Worm (Caenorhabditis elegans): ENCODE measurements around the gene nspb-10.
A peak's percentile ranks its signal among the peaks of the same experiment; 100 is the strongest.

nspb-10 gene

DNA sequence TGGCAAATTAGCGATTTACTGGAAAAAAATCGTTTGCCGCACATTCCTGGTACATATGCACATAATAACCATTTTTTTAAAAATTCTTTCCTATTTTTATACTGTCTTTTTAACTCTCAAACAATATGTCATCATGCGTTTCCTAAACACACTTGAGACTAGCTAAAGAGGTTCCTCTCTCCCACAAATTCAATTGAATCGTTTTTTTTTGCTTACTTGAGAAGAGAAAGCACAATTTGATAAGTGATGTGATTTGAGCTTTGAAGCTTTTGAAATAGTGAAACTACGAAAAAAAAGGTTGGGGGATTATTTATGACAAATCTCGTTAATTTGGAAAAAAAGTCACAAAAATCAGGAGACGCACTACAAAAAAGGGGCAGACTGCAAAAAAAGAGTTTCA, 33.0 kb downstream of the nspb-10 start:
- TF ChIP-seq hpl-2 (GFP tag; optimal IDR thresholded peaks at IDR 0.05) (no peak), fkh-10 (GFP tag; optimal IDR thresholded peaks at IDR 0.05) (peak; percentile 55)

DNA sequence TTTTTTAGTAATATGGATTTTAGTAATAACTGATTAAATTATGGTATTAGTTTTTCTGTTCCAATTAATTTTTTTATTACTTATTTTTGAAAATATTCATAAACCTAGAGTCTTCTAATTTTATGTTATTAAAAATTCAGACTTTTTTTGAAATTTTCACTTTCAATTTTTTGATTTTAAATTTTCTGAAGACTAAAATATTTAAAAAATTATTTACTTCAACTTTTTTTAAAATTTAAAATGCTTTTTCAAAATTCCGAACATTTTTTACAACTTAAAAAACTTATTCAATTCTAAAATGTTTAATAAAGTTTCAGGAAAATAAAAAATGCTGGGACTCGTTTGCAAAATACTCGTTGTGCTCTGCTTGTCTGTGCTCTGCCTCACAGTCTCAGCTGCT, 37.4 kb downstream of the nspb-10 start, which contains the start of gene nlp-41:
Gene nlp-41 (plus strand): TSS at position 301 of the 400 bp plus-strand sequence.
- TF ChIP-seq aha-1 (tag; optimal IDR thresholded peaks at IDR 0.05) (no peak), sptf-1 (tag; optimal IDR thresholded peaks at IDR 0.05) (no peak), nhr-237 (tag; optimal IDR thresholded peaks at IDR 0.05) (no peak), C16A3.4 (tag; optimal IDR thresholded peaks at IDR 0.05) (no peak), lin-15B (tag; optimal IDR thresholded peaks at IDR 0.05) (no peak), mef-2 (tag; optimal IDR thresholded peaks at IDR 0.05) (no peak), nhr-20 (tag; optimal IDR thresholded peaks at IDR 0.05) (no peak)

DNA sequence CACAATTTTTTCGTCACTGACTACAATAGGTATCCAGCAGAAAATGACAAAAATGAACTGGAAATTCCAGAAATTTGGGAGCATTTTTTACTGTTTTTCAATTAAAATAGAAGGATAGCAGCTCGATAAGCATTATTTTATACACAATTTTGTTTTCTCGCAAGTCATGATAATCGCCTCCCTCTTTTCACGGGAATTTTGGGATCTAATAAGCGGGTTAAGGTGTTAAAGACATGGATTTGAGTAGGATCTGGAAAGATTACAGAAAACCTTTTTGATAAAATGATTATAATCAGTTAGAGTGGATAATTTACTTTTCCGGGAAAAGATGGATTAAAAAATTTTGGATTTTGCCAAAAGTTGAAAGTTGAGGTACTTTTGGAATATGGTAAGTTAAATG, 39.4 kb downstream of the nspb-10 start, which contains the start of gene gcy-29:
Gene gcy-29 (minus strand): TSS at position 101 of the 400 bp plus-strand sequence.
- peak; percentile 81 for TF ChIP-seq dsc-1 (tag; optimal IDR thresholded peaks at IDR 0.05)
- TF ChIP-seq zag-1 (tag; optimal IDR thresholded peaks at IDR 0.05): no peak
- peak; percentile 28 for TF ChIP-seq egl-13 (tag; optimal IDR thresholded peaks at IDR 0.05)

DNA sequence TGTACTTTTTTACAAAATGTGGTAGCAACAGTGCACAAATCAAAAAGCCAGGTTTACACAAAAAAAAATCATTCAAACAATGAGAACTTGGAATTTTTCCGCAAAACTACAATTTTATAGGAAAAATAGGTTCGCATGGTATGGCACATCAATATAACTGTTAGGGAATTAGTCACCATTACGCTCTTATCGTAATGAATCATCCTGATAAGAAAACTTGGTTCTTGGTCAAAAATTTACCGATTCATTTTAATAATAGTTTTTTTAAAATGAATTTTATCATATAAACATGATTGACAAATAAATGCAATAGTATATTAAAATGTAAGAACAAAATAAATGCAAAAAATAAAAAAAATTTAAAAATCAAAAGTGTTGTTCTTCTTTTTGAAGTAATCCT, 47.5 kb downstream of the nspb-10 start:
- no peak for TF ChIP-seq isw-1 (GFP tag; IDR thresholded peaks at IDR 0.05)
- no peak for TF ChIP-seq C04F5.9 (tag; optimal IDR thresholded peaks at IDR 0.05)
- TF ChIP-seq ceh-8 (GFP tag; optimal IDR thresholded peaks at IDR 0.05): no peak
- TF ChIP-seq elt-2 (tag; optimal IDR thresholded peaks at IDR 0.05): peak; percentile 12

Data from whole organism, L1 larva.